Worm (Caenorhabditis elegans) whole organism, early embryonic: Measurements from ENCODE around the gene Y69A2AR.31.
"Not testable (repeated sequence)": the region's sequence is repeated elsewhere in the genome, so short reads cannot be mapped to it uniquely, and the experiment has no call there.

Source experiments
- B0310.2 ChIP-seq: sonication (generic microtip); optimal IDR thresholded peaks from 2 replicates; lab custom pipeline; 2016; ENCODE audit warnings: mild to moderate bottlenecking, missing genetic modification characterization, missing compliant biosample characterization
- F13C5.2 ChIP-seq: sonication (generic microtip); optimal IDR thresholded peaks from 2 replicates; lab custom pipeline; 2017; ENCODE audit warnings: mild to moderate bottlenecking, missing genetic modification characterization, inconsistent platforms, missing compliant biosample characterization
- aly-1 ChIP-seq: sonication (generic microtip); optimal IDR thresholded peaks from 2 replicates; lab custom pipeline; 2016; ENCODE audit warnings: missing genetic modification characterization, missing compliant biosample characterization
- ama-1 ChIP-seq: fragments of 150-350 bp; optimal IDR thresholded peaks from 2 replicates; lab custom pipeline; 2014
- ceh-13 ChIP-seq: fragments of 200-800 bp; sonication (Bioruptor generic); optimal IDR thresholded peaks from 2 replicates; lab custom pipeline; 2018; ENCODE audit warnings: mild to moderate bottlenecking, missing genetic modification characterization, missing compliant biosample characterization
- ceh-36 ChIP-seq: sonication (generic microtip); optimal IDR thresholded peaks from 2 replicates; lab custom pipeline; 2016; ENCODE audit warnings: missing genetic modification characterization, inconsistent platforms, missing compliant biosample characterization
- ets-7 ChIP-seq: sonication (generic microtip); optimal IDR thresholded peaks from 2 replicates; lab custom pipeline; 2016; ENCODE audit warnings: missing genotype, missing genetic modification characterization, missing compliant biosample characterization
- flt-1 ChIP-seq: fragments of 200-800 bp; sonication (Bioruptor generic); IDR thresholded peaks from 2 replicates; pipeline ENCODE4 v1.3.6; 2022; ENCODE audit warnings: missing genetic modification characterization, missing compliant biosample characterization
- hmbx-1 ChIP-seq: sonication (generic microtip); optimal IDR thresholded peaks from 2 replicates; lab custom pipeline; 2016; ENCODE audit warnings: mild to moderate bottlenecking, missing genetic modification characterization, missing compliant biosample characterization
- hmg-4 ChIP-seq: fragments of 200-800 bp; sonication (Bioruptor generic); optimal IDR thresholded peaks from 2 replicates; lab custom pipeline; 2018; ENCODE audit warnings: mild to moderate bottlenecking, missing genetic modification characterization, missing compliant biosample characterization
- hnd-1 ChIP-seq: sonication (generic microtip); optimal IDR thresholded peaks from 2 replicates; lab custom pipeline; 2016; ENCODE audit warnings: missing genetic modification characterization, missing compliant biosample characterization
- pes-1 ChIP-seq: fragments of 200-800 bp; sonication (Bioruptor generic); IDR thresholded peaks from 2 replicates; pipeline ENCODE4 v1.3.6; 2022; ENCODE audit warnings: missing genetic modification reagents, missing genetic modification characterization, missing compliant biosample characterization
- scrt-1 ChIP-seq: fragments of 200-800 bp; sonication (Bioruptor generic); IDR thresholded peaks from 2 replicates; pipeline ENCODE4 v1.3.6; 2022; ENCODE audit warnings: missing genetic modification characterization, missing compliant biosample characterization
- sea-1 ChIP-seq: fragments of 200-800 bp; sonication (Bioruptor generic); conservative IDR thresholded peaks from 2 replicates; pipeline ENCODE4 v1.3.6; 2022; ENCODE audit warnings: missing genetic modification characterization, missing compliant biosample characterization
- tbx-11 ChIP-seq: fragments of 200-800 bp; sonication (Bioruptor generic); IDR thresholded peaks from 2 replicates; pipeline ENCODE4 v1.3.6; 2022; ENCODE audit warnings: missing genetic modification characterization, missing compliant biosample characterization
- tbx-37 ChIP-seq: fragments of 200-800 bp; sonication (Bioruptor generic); conservative IDR thresholded peaks from 2 replicates; pipeline ENCODE4 v1.3.6; 2022; ENCODE audit warnings: missing genetic modification reagents, missing genetic modification characterization, missing compliant biosample characterization
- tra-4 ChIP-seq: sonication (generic microtip); optimal IDR thresholded peaks from 2 replicates; lab custom pipeline; 2017; ENCODE audit warnings: missing genetic modification characterization, missing compliant biosample characterization

The Y69A2AR.31 gene

ce11 chrIV:2674915-2675314 is 11.1 kb upstream of the Y69A2AR.31 start, which contains the start of gene gpx-4:
TSS of gene gpx-4 (minus strand) at chrIV:2675015.
- TF ChIP-seq flt-1 (GFP tag; lab: Robert Waterston, UW); ets-7; tra-4 (tag; lab: Kevin White, UChicago): not testable (repeated sequence)

DNA sequence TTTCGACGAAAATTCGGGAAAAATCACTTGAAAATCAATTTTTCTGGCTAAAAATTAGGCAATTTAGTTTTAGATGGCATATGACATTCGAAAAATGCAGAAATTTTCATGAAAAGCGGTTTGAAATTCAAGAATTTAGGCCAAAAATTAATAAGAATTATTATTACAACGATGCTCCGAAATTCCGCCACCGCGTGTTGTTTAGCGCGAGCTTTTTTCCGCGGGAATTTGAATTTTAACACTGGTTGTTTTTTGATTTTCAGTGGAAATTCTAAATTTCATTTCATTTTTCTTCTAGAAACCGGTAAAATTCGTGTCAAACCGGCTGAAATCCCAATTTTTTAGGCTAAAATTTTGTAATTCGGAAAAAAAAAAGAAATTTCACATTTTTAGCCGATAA is 6.9 kb upstream of the Y69A2AR.31 start:
- TF ChIP-seq ets-7 (no peak), scrt-1 (no peak), ceh-13 (GFP tag; lab: Kevin White, UChicago) (no peak), sea-1 (no peak), tbx-11 (GFP tag; lab: Robert Waterston, UW) (no peak), hnd-1 (no peak), F13C5.2 (tag; lab: Kevin White, UChicago) (no peak), pes-1 (GFP tag; lab: Robert Waterston, UW) (no peak), ceh-36 (tag; lab: Kevin White, UChicago) (no peak), tbx-37 (GFP tag; lab: Robert Waterston, UW) (no peak), tra-4 (tag; lab: Kevin White, UChicago) (no peak), ama-1 (lab: Kevin White, UChicago) (no peak), hmg-4 (GFP tag; lab: Kevin White, UChicago) (no peak), B0310.2 (tag; lab: Kevin White, UChicago) (no peak), flt-1 (GFP tag; lab: Robert Waterston, UW) (no peak), hmbx-1 (tag; lab: Kevin White, UChicago) (no peak), aly-1 (tag; lab: Kevin White, UChicago) (no peak)

ce11 chrIV:2666586-2667100 is 2.8 kb upstream of the Y69A2AR.31 start, which contains the start of gene Y69A2AR.1:
TSS of gene Y69A2AR.1 (plus strand) at chrIV:2667050.
- TF ChIP-seq ama-1 (lab: Kevin White, UChicago) (no peak), hmg-4 (GFP tag; lab: Kevin White, UChicago) (no peak), hnd-1 (no peak), scrt-1 (no peak), hmbx-1 (tag; lab: Kevin White, UChicago) (no peak), aly-1 (tag; lab: Kevin White, UChicago) (no peak), pes-1 (GFP tag; lab: Robert Waterston, UW) (no peak), F13C5.2 (tag; lab: Kevin White, UChicago) (no peak), B0310.2 (tag; lab: Kevin White, UChicago) (no peak), tbx-11 (GFP tag; lab: Robert Waterston, UW) (no peak), sea-1 (no peak), ceh-36 (tag; lab: Kevin White, UChicago) (no peak), tra-4 (tag; lab: Kevin White, UChicago) (no peak)

ce11 chrIV:2666127-2666526 is 2.3 kb upstream of the Y69A2AR.31 start:
- TF ChIP-seq tbx-11 (GFP tag; lab: Robert Waterston, UW) (no peak), sea-1 (no peak), flt-1 (GFP tag; lab: Robert Waterston, UW) (no peak), F13C5.2 (tag; lab: Kevin White, UChicago) (no peak), ama-1 (lab: Kevin White, UChicago) (no peak), hnd-1 (no peak)

DNA sequence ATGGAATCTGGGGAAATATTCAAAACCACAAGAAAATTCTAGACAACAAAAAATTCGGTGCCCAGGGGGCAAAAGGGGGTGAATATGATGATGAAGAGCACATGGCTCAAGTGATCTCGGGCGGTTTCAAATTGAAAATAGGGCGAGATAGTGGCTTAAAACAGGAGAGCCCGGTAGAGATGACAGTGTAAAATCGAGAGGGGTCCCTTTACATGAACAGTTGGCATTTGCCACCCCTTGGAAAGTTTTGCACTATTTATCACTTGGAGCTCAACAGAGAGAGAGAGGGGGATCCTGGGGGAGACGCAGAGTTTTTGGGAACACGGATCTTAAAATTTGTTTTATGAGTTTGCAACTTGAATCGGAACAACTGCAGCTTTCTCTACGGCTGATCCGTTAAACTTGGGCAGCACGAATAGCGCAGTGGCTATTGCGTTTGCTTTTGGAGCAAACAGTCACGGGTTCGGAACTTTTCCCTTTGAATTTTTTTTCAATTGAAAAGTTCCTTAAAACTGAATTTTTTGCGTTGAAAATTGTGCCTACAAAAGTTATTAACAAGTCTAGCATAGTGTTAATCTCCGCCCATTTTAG is 1.7 kb upstream of the Y69A2AR.31 start:
- TF ChIP-seq scrt-1, result no peak
- no peak for TF ChIP-seq ama-1 (lab: Kevin White, UChicago)
- no peak for TF ChIP-seq tbx-11 (GFP tag; lab: Robert Waterston, UW)
- TF ChIP-seq sea-1, result no peak
- TF ChIP-seq F13C5.2 (tag; lab: Kevin White, UChicago), result no peak
- no peak for TF ChIP-seq flt-1 (GFP tag; lab: Robert Waterston, UW)
- TF ChIP-seq ceh-13 (GFP tag; lab: Kevin White, UChicago), result no peak
- no peak for TF ChIP-seq tbx-37 (GFP tag; lab: Robert Waterston, UW)
- no peak for TF ChIP-seq aly-1 (tag; lab: Kevin White, UChicago)
- TF ChIP-seq hmg-4 (GFP tag; lab: Kevin White, UChicago), result no peak
- TF ChIP-seq tra-4 (tag; lab: Kevin White, UChicago), result no peak
- no peak for TF ChIP-seq ets-7
- no peak for TF ChIP-seq pes-1 (GFP tag; lab: Robert Waterston, UW)
- no peak for TF ChIP-seq hnd-1
- TF ChIP-seq ceh-36 (tag; lab: Kevin White, UChicago), result no peak
- no peak for TF ChIP-seq B0310.2 (tag; lab: Kevin White, UChicago)
- TF ChIP-seq hmbx-1 (tag; lab: Kevin White, UChicago), result no peak

DNA sequence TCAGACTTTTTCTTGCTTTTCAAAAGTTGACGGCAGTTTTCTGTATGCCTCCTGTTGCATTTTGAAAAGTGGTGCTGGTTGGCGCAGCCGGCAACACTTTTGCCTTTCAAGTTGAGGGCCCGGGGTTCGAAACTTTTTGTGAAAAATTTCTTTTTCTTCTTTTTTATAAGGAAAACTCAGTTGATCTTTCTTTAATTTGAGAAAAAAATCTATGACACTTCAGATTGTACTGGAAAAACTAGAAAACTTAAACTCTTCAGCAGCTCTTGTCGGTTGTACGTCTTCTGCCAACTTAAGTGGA is 1.0 kb upstream of the Y69A2AR.31 start:
- TF ChIP-seq ceh-36 (tag; lab: Kevin White, UChicago) (no peak), tbx-37 (GFP tag; lab: Robert Waterston, UW) (no peak), aly-1 (tag; lab: Kevin White, UChicago) (no peak), B0310.2 (tag; lab: Kevin White, UChicago) (no peak), hmg-4 (GFP tag; lab: Kevin White, UChicago) (no peak), hmbx-1 (tag; lab: Kevin White, UChicago) (no peak), tra-4 (tag; lab: Kevin White, UChicago) (no peak), scrt-1 (no peak), hnd-1 (no peak), ceh-13 (GFP tag; lab: Kevin White, UChicago) (no peak), ama-1 (lab: Kevin White, UChicago) (no peak)

- no peak for TF ChIP-seq B0310.2 (tag; lab: Kevin White, UChicago)
- TF ChIP-seq pes-1 (GFP tag; lab: Robert Waterston, UW), result 0 out of 2 replicates have a peak, but pooled peaks have one; percentile 54
These were observed 5.1 kb downstream of the Y69A2AR.31 start for ce11 chrIV:2658733-2659132.
